Fruit fly (Drosophila melanogaster) whole organism, adult: Measurements from ENCODE around the gene Ir8a.

ENCODE experiments used
- CG7045 ChIP-seq: fragments of 200-800 bp; sonication (Bioruptor generic); optimal IDR thresholded peaks from 2 replicates; lab custom pipeline; 2017; ENCODE audit warnings: missing biosample characterization, mild to moderate bottlenecking, missing genetic modification characterization
- Mnt ChIP-seq: fragments of 200-800 bp; sonication (Bioruptor generic); optimal IDR thresholded peaks from 2 replicates; lab custom pipeline; 2016; ENCODE audit warnings: missing biosample characterization, mild to moderate bottlenecking, missing genetic modification characterization
- toe ChIP-seq: fragments of 200-800 bp; sonication (Bioruptor generic); optimal IDR thresholded peaks from 2 replicates; lab custom pipeline; 2016; ENCODE audit warnings: missing biosample characterization, missing genetic modification characterization

- TF ChIP-seq Mnt (GFP tag; lab: Kevin White, UChicago) (no peak), CG7045 (GFP tag; lab: Kevin White, UChicago) (no peak), toe (GFP tag; lab: Kevin White, UChicago) (no peak)
Measured at dm6 chrX:9226837-9227236, 9.5 kb downstream of the Ir8a start, which contains the start of gene Gr8a.
